Worm (Caenorhabditis elegans) whole organism, L4/young adult: ENCODE measurements around the gene clc-21.

ENCODE experiments used
- W03F9.2 ChIP-seq: fragments of 150-350 bp; optimal IDR thresholded peaks from 2 replicates; lab custom pipeline; 2014; ENCODE audit warnings: missing biosample characterization, missing genetic modification characterization
- dao-5 ChIP-seq: sonication (generic microtip); optimal IDR thresholded peaks from 2 replicates; lab custom pipeline; 2016; ENCODE audit warnings: missing genotype, missing genetic modification characterization, moderate library complexity, missing compliant biosample characterization
- him-1 ChIP-seq: sonication (generic microtip); optimal IDR thresholded peaks from 2 replicates; lab custom pipeline; 2016; ENCODE audit warnings: missing genotype, missing genetic modification reagents, missing genetic modification characterization, missing compliant biosample characterization

- TF ChIP-seq dao-5 (tag; lab: Kevin White, UChicago) (no peak), W03F9.2 (tag; lab: Kevin White, UChicago) (no peak), him-1 (tag; lab: Kevin White, UChicago) (no peak)
These were observed 32.9 kb downstream of the clc-21 start for ce11 chrV:17449836-17450235.
